Worm (Caenorhabditis elegans) whole organism, L1 larva: Measurements from ENCODE around the gene ham-1.

Experiments used
- lin-13 ChIP-seq: fragments of 150-350 bp; optimal IDR thresholded peaks from 2 replicates; lab custom pipeline; 2014; ENCODE audit warnings: missing biosample characterization, missing genetic modification reagents, missing genetic modification characterization
- mef-2 ChIP-seq: fragments of 150-350 bp; optimal IDR thresholded peaks from 2 replicates; lab custom pipeline; 2014; ENCODE audit warnings: missing biosample characterization, missing genetic modification characterization
- nhr-90 ChIP-seq: sonication (generic microtip); optimal IDR thresholded peaks from 2 replicates; lab custom pipeline; 2016; ENCODE audit warnings: mild to moderate bottlenecking, missing genetic modification characterization, missing compliant biosample characterization; ENCODE audit not compliant: poor library complexity
- snpc-4 ChIP-seq: fragments of 150-350 bp; optimal IDR thresholded peaks from 2 replicates; lab custom pipeline; 2014; ENCODE audit warnings: missing biosample characterization, missing genetic modification characterization

- TF ChIP-seq nhr-90 (tag; lab: Kevin White, UChicago) (no peak), lin-13 (GFP tag; lab: Kevin White, UChicago) (no peak), snpc-4 (tag; lab: Kevin White, UChicago) (no peak), mef-2 (no peak)
Observed at ce11 chrIV:12525409-12525808, 16.6 kb upstream of the ham-1 start, which contains the start of gene eak-4.
